Fruit fly (Drosophila melanogaster): ENCODE data around the gene Clp.

DNA sequence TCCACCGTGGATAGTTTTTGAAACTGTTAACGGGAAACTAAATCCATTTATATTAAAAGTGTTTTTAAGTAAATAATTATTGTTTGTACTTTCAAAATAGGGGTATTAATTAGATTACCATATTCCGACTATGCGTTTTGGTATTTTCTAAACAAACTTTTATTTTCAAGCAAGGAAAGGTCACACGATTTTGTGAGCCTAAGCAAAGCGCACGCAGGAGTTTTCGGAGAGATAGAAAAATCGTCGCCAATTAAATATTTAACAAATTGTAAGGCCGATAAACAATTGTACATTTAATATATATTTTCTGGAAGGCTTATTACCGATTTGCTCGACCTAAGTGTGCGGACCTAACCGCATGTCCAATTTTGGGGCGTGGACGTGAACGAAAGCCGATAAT lies 50.5 kb downstream of the Clp start, which contains the start of gene PNUTS:
- TF ChIP-seq usp (GFP tag; optimal IDR thresholded peaks at IDR 0.05), result no peak
- TF ChIP-seq Dll (optimal IDR thresholded peaks at IDR 0.05), result no peak
- TF ChIP-seq pan (optimal IDR thresholded peaks at IDR 0.05), result no peak

All from whole organism.